Fruit fly (Drosophila melanogaster) whole organism, embryonic: Measurements from ENCODE around the gene CG11999.

Source experiments
- Ada2b ChIP-seq: fragments of 200-800 bp; sonication (Bioruptor generic); IDR thresholded peaks from 2 replicates; pipeline ENCODE4 v1.3.6; 2022; ENCODE audit warnings: missing biosample characterization, missing genetic modification characterization
- Antp ChIP-seq: fragments of 200-800 bp; sonication (Bioruptor generic); optimal IDR thresholded peaks from 3 replicates; lab custom pipeline; 2016; ENCODE audit warnings: missing biosample characterization, missing genetic modification characterization
- Atf-2 ChIP-seq: fragments of 200-800 bp; sonication (Bioruptor generic); optimal IDR thresholded peaks from 2 replicates; lab custom pipeline; 2016; ENCODE audit warnings: missing biosample characterization, missing genetic modification characterization
- CG10431 ChIP-seq: fragments of 200-800 bp; sonication (Bioruptor generic); optimal IDR thresholded peaks from 3 replicates; lab custom pipeline; 2018; ENCODE audit warnings: missing biosample characterization, mild to moderate bottlenecking, missing genetic modification characterization
- CG10979 ChIP-seq: fragments of 200-800 bp; sonication (Bioruptor generic); optimal IDR thresholded peaks from 2 replicates; lab custom pipeline; 2018; ENCODE audit warnings: missing biosample characterization, mild to moderate bottlenecking, missing genetic modification characterization, moderate library complexity
- CG12744 ChIP-seq: fragments of 200-800 bp; sonication (Bioruptor generic); optimal IDR thresholded peaks from 2 replicates; lab custom pipeline; 2016; ENCODE audit warnings: missing biosample characterization, missing genetic modification characterization
- CG13123 ChIP-seq: fragments of 200-800 bp; sonication (Bioruptor generic); optimal IDR thresholded peaks from 2 replicates; lab custom pipeline; 2016; ENCODE audit warnings: missing biosample characterization, missing genetic modification characterization
- CG15269 ChIP-seq: fragments of 200-800 bp; sonication (Bioruptor generic); optimal IDR thresholded peaks from 2 replicates; lab custom pipeline; 2018; ENCODE audit warnings: missing biosample characterization, mild to moderate bottlenecking, missing genetic modification characterization, moderate library complexity
- CG15479 ChIP-seq: fragments of 200-800 bp; sonication (Bioruptor generic); optimal IDR thresholded peaks from 3 replicates; lab custom pipeline; 2019; ENCODE audit warnings: missing biosample characterization, mild to moderate bottlenecking, missing genetic modification characterization, moderate library complexity
- CG16779 ChIP-seq: fragments of 200-800 bp; sonication (Bioruptor generic); IDR thresholded peaks from 2 replicates; pipeline ENCODE4 v1.3.6; 2022; ENCODE audit warnings: missing biosample characterization, missing genetic modification characterization
- CG18011 ChIP-seq: fragments of 200-800 bp; sonication (Bioruptor generic); optimal IDR thresholded peaks from 2 replicates; lab custom pipeline; 2017; ENCODE audit warnings: missing biosample characterization, missing genetic modification characterization, mild to moderate bottlenecking, moderate library complexity, missing genotype
- CG18619 ChIP-seq: fragments of 200-800 bp; sonication (Bioruptor generic); optimal IDR thresholded peaks from 3 replicates; lab custom pipeline; 2017; ENCODE audit warnings: missing biosample characterization, mild to moderate bottlenecking, missing genetic modification characterization
- CG4617 ChIP-seq: fragments of 200-800 bp; sonication (Bioruptor generic); optimal IDR thresholded peaks from 3 replicates; lab custom pipeline; 2016; ENCODE audit warnings: missing biosample characterization, missing genetic modification characterization, borderline replicate concordance
- CG8281 ChIP-seq: fragments of 200-800 bp; sonication (Bioruptor generic); optimal IDR thresholded peaks from 2 replicates; lab custom pipeline; 2018; ENCODE audit warnings: missing biosample characterization, mild to moderate bottlenecking, missing genetic modification characterization, moderate library complexity
- CG8290 ChIP-seq, 3 experiments: fragments of 200-800 bp; sonication (Bioruptor generic); optimal IDR thresholded peaks; 2 replicates each; lab custom pipeline; 2016 to 2019; ENCODE audit warnings: missing biosample characterization in 3 of 3, missing genetic modification characterization in 3 of 3, mild to moderate bottlenecking in 2 of 3, moderate library complexity in 1 of 3
- CG8765 ChIP-seq: fragments of 200-800 bp; sonication (Bioruptor generic); IDR thresholded peaks from 2 replicates; pipeline ENCODE4 v1.3.6; 2022; ENCODE audit warnings: missing biosample characterization, missing genetic modification characterization
- CG8924 ChIP-seq: fragments of 200-800 bp; optimal IDR thresholded peaks from 3 replicates; lab custom pipeline; 2019; ENCODE audit warnings: missing biosample characterization, mild to moderate bottlenecking, missing genetic modification characterization, moderate library complexity
- CkIIα-i1 ChIP-seq: fragments of 200-800 bp; sonication (Bioruptor generic); IDR thresholded peaks from 2 replicates; pipeline ENCODE4 v1.3.6; 2022; ENCODE audit warnings: missing biosample characterization, missing genetic modification characterization
- Dref ChIP-seq: fragments of 200-800 bp; sonication (Bioruptor generic); IDR thresholded peaks from 2 replicates; pipeline ENCODE4 v1.3.6; 2022; ENCODE audit warnings: missing biosample characterization, missing genetic modification characterization
- HLH3B ChIP-seq: fragments of 200-800 bp; sonication (Bioruptor generic); IDR thresholded peaks from 2 replicates; pipeline ENCODE4 v1.3.6; 2022; ENCODE audit warnings: missing biosample characterization, missing genetic modification characterization
- MESR4 ChIP-seq: fragments of 200-800 bp; sonication (Bioruptor generic); optimal IDR thresholded peaks from 2 replicates; lab custom pipeline; 2018; ENCODE audit warnings: missing biosample characterization, mild to moderate bottlenecking, missing genetic modification characterization, moderate library complexity
- MTF-1 ChIP-seq: fragments of 200-800 bp; sonication (Bioruptor generic); optimal IDR thresholded peaks from 2 replicates; lab custom pipeline; 2018; ENCODE audit warnings: missing biosample characterization, mild to moderate bottlenecking, missing genetic modification characterization, borderline replicate concordance
- NK7.1 ChIP-seq: fragments of 200-800 bp; sonication (Bioruptor generic); optimal IDR thresholded peaks from 3 replicates; lab custom pipeline; 2016; ENCODE audit warnings: missing biosample characterization, missing genetic modification characterization
- Oaz ChIP-seq: fragments of 200-800 bp; sonication (Bioruptor generic); IDR thresholded peaks from 2 replicates; pipeline ENCODE4 v1.3.6; 2022; ENCODE audit warnings: missing biosample characterization, missing genetic modification characterization
- Oli ChIP-seq: fragments of 200-800 bp; sonication (Bioruptor generic); optimal IDR thresholded peaks from 2 replicates; lab custom pipeline; 2018; ENCODE audit warnings: missing biosample characterization, mild to moderate bottlenecking, missing genetic modification characterization, moderate library complexity
- Scr ChIP-seq: fragments of 200-800 bp; sonication (Bioruptor generic); IDR thresholded peaks from 2 replicates; pipeline ENCODE4 v1.3.6; 2022; ENCODE audit warnings: missing biosample characterization, missing genetic modification characterization; ENCODE audit not compliant: partially characterized antibody
- Stat92E ChIP-seq, 3 experiments: fragments of >200 bp in 2 of 3; fragments of 200-800 bp in 1 of 3; sonication (Bioruptor generic) in 1 of 3; optimal IDR thresholded peaks; 2 replicates each; lab custom pipeline; 2017 to 2019; ENCODE audit warnings: missing biosample characterization in 3 of 3, missing genetic modification characterization in 3 of 3, mild to moderate bottlenecking in 1 of 3, moderate library complexity in 1 of 3
- Taf1 ChIP-seq: fragments of 200-800 bp; sonication (Bioruptor generic); IDR thresholded peaks from 2 replicates; pipeline ENCODE4 v1.3.6; 2022; ENCODE audit warnings: missing biosample characterization, missing genetic modification characterization
- al ChIP-seq: fragments of 200-800 bp; sonication (Bioruptor generic); IDR thresholded peaks from 2 replicates; pipeline ENCODE4 v1.3.6; 2022; ENCODE audit warnings: missing biosample characterization, missing genetic modification characterization
- bab2 ChIP-seq: fragments of 200-800 bp; sonication (Bioruptor generic); optimal IDR thresholded peaks from 2 replicates; lab custom pipeline; 2016; ENCODE audit warnings: missing biosample characterization, missing genetic modification characterization
- bbx ChIP-seq: fragments of 200-800 bp; sonication (Bioruptor generic); IDR thresholded peaks from 2 replicates; pipeline ENCODE4 v1.3.6; 2022; ENCODE audit warnings: missing biosample characterization, missing genetic modification characterization; ENCODE audit not compliant: partially characterized antibody
- br ChIP-seq: fragments of >200 bp; optimal IDR thresholded peaks from 2 replicates; lab custom pipeline; 2017
- btn ChIP-seq: fragments of 200-800 bp; sonication (Bioruptor generic); optimal IDR thresholded peaks from 2 replicates; lab custom pipeline; 2016; ENCODE audit warnings: missing biosample characterization, missing genetic modification characterization
- dm ChIP-seq: fragments of 200-800 bp; sonication (Bioruptor generic); optimal IDR thresholded peaks from 3 replicates; lab custom pipeline; 2016; ENCODE audit warnings: missing biosample characterization, missing genetic modification characterization
- dysf ChIP-seq: fragments of 200-800 bp; sonication (Bioruptor generic); IDR thresholded peaks from 3 replicates; pipeline ENCODE4 v1.3.6; 2022; ENCODE audit warnings: missing biosample characterization, missing genetic modification characterization
- emc ChIP-seq: fragments of 200-800 bp; sonication (Bioruptor generic); optimal IDR thresholded peaks from 2 replicates; lab custom pipeline; 2016; ENCODE audit warnings: missing biosample characterization, missing genetic modification characterization
- eve ChIP-seq, 2 experiments: fragments of >200 bp; optimal IDR thresholded peaks; 2 replicates each; lab custom pipeline; 2017; ENCODE audit warnings: missing biosample characterization in 2 of 2, missing genetic modification characterization in 2 of 2
- eyg ChIP-seq: fragments of 200-800 bp; sonication (Bioruptor generic); optimal IDR thresholded peaks from 3 replicates; lab custom pipeline; 2016; ENCODE audit warnings: missing biosample characterization, missing genetic modification characterization
- fd102C ChIP-seq: fragments of 200-800 bp; sonication (Bioruptor generic); optimal IDR thresholded peaks from 2 replicates; lab custom pipeline; 2018; ENCODE audit warnings: missing biosample characterization, mild to moderate bottlenecking, missing genetic modification characterization, moderate library complexity
- gcm2 ChIP-seq: fragments of 200-800 bp; sonication (Bioruptor generic); optimal IDR thresholded peaks from 2 replicates; lab custom pipeline; 2016; ENCODE audit warnings: missing biosample characterization, missing genetic modification characterization
- hkb ChIP-seq, 2 experiments: fragments of 200-800 bp in 1 of 2; fragments of >200 bp in 1 of 2; sonication (Bioruptor generic) in 1 of 2; IDR thresholded peaks in 1 of 2; optimal IDR thresholded peaks in 1 of 2; 2 replicates each; pipeline versions ENCODE4 v1.3.6 to Lab custom; 2017 to 2022; ENCODE audit warnings: missing biosample characterization in 1 of 2, missing genetic modification characterization in 1 of 2
- knrl ChIP-seq: fragments of 200-800 bp; sonication (Bioruptor generic); IDR thresholded peaks from 3 replicates; pipeline ENCODE4 v1.3.6; 2022; ENCODE audit warnings: missing biosample characterization, missing genetic modification characterization; ENCODE audit not compliant: partially characterized antibody
- nau ChIP-seq: fragments of 200-800 bp; sonication (Bioruptor generic); optimal IDR thresholded peaks from 3 replicates; lab custom pipeline; 2017; ENCODE audit warnings: missing biosample characterization, mild to moderate bottlenecking, missing genetic modification characterization, missing genetic modification reagents
- nom ChIP-seq: fragments of 200-800 bp; sonication (Bioruptor generic); optimal IDR thresholded peaks from 2 replicates; lab custom pipeline; 2017; ENCODE audit warnings: missing biosample characterization, missing genetic modification characterization, mild to moderate bottlenecking, moderate library complexity, missing genetic modification reagents
- pros ChIP-seq: fragments of 200-800 bp; sonication (Bioruptor generic); optimal IDR thresholded peaks from 3 replicates; lab custom pipeline; 2019; ENCODE audit warnings: missing biosample characterization, mild to moderate bottlenecking, missing genetic modification characterization, moderate library complexity
- tin ChIP-seq: fragments of 200-800 bp; sonication (Bioruptor generic); optimal IDR thresholded peaks from 3 replicates; lab custom pipeline; 2016; ENCODE audit warnings: missing biosample characterization, missing genetic modification characterization
- ttk ChIP-seq: fragments of 200-800 bp; sonication (Bioruptor generic); IDR thresholded peaks from 2 replicates; pipeline ENCODE4 v2.1.2; 2022; ENCODE audit warnings: missing biosample characterization, missing genetic modification characterization
- zfh2 ChIP-seq: fragments of 200-800 bp; sonication (Bioruptor generic); optimal IDR thresholded peaks from 2 replicates; lab custom pipeline; 2016; ENCODE audit warnings: missing biosample characterization, missing genetic modification characterization

CG11999 gene

dm6 chr3R:5323741-5324538 is 30.6 kb downstream of the CG11999 start (continued):
- no peak for TF ChIP-seq btn (GFP tag; lab: Kevin White, UChicago)
- no peak for TF ChIP-seq CkIIα-i1 (GFP tag; lab: Robert Waterston, UW)
- no peak for TF ChIP-seq CG18619 (GFP tag; lab: Kevin White, UChicago)
- TF ChIP-seq br: no peak
- 0 out of 3 replicates have a peak, but pooled peaks have one; percentile 13 for TF ChIP-seq dysf (GFP tag; lab: Robert Waterston, UW)
- TF ChIP-seq Antp: no peak
- no peak for TF ChIP-seq pros (GFP tag; lab: Kevin White, UChicago)
- no peak for TF ChIP-seq CG10431
- TF ChIP-seq eve (GFP tag; optimal IDR thresholded peaks at IDR 0.05; lab: Kevin White, UChicago): peak in 1 of 2 experiments; percentile 39
- no peak for TF ChIP-seq nau
- 0 out of 3 replicates have a peak, but pooled peaks have one; percentile 28 for TF ChIP-seq knrl
- TF ChIP-seq Stat92E (GFP tag; optimal IDR thresholded peaks at IDR 0.05; lab: Kevin White, UChicago): no peak
- no peak for TF ChIP-seq CG10979 (tag; lab: Kevin White, UChicago)
- TF ChIP-seq zfh2 (GFP tag; lab: Kevin White, UChicago): no peak
- no peak for TF ChIP-seq CG8924 (tag; lab: Kevin White, UChicago)
- no peak for TF ChIP-seq Atf-2
- TF ChIP-seq CG8290 (GFP tag; optimal IDR thresholded peaks at IDR 0.05; lab: Kevin White, UChicago): no peak
- peak in 1 of 2 experiments; percentile 55 for TF ChIP-seq CG8290 (tag; optimal IDR thresholded peaks at IDR 0.05; lab: Kevin White, UChicago)
- TF ChIP-seq emc (GFP tag; lab: Kevin White, UChicago): no peak
- TF ChIP-seq HLH3B (GFP tag; lab: Robert Waterston, UW): no peak
- no peak for TF ChIP-seq Dref
- TF ChIP-seq Scr (GFP tag; lab: Robert Waterston, UW): no peak
- no peak for TF ChIP-seq Taf1 (GFP tag; lab: Robert Waterston, UW)
- peak; percentile 42; the same call in 1 of the 2 replicates for TF ChIP-seq bbx (GFP tag; lab: Robert Waterston, UW)
- peak; percentile 5 for TF ChIP-seq CG15269 (tag; lab: Kevin White, UChicago)
- TF ChIP-seq Oli (tag; lab: Kevin White, UChicago): no peak
- no peak for TF ChIP-seq CG13123 (GFP tag; lab: Kevin White, UChicago)
- TF ChIP-seq CG8765: no peak
- no peak for TF ChIP-seq CG16779 (GFP tag; lab: Robert Waterston, UW)
- TF ChIP-seq eyg (GFP tag; lab: Kevin White, UChicago): no peak
- no peak for TF ChIP-seq CG15479 (GFP tag; lab: Kevin White, UChicago)
- no peak for TF ChIP-seq dm (GFP tag; lab: Kevin White, UChicago)
- TF ChIP-seq ttk (GFP tag; lab: Robert Waterston, UW): no peak
- TF ChIP-seq gcm2 (GFP tag; lab: Kevin White, UChicago): no peak
- no peak for TF ChIP-seq MESR4 (GFP tag; lab: Kevin White, UChicago)
- TF ChIP-seq CG12744 (GFP tag; lab: Kevin White, UChicago): no peak
- TF ChIP-seq NK7.1: no peak
- no peak for TF ChIP-seq bab2 (GFP tag; lab: Kevin White, UChicago)
- TF ChIP-seq MTF-1 (GFP tag; lab: Kevin White, UChicago): peak; percentile 3
- no peak for TF ChIP-seq CG4617
- no peak for TF ChIP-seq fd102C
- no peak for TF ChIP-seq hkb (optimal IDR thresholded peaks at IDR 0.05; lab: Kevin White, UChicago)
- no peak for TF ChIP-seq hkb (GFP tag; IDR thresholded peaks at IDR 0.05; lab: Robert Waterston, UW)
- TF ChIP-seq nom (GFP tag; lab: Kevin White, UChicago): peak; percentile 74
- TF ChIP-seq CG18011 (GFP tag; lab: Kevin White, UChicago): no peak
- TF ChIP-seq Oaz (GFP tag; lab: Robert Waterston, UW): no peak
- no peak for TF ChIP-seq tin (GFP tag; lab: Kevin White, UChicago)
- TF ChIP-seq Ada2b: no peak
- TF ChIP-seq CG8281 (tag; lab: Kevin White, UChicago): no peak
- TF ChIP-seq al (GFP tag; lab: Robert Waterston, UW): no peak
